Worm (Caenorhabditis elegans) whole organism, mixed stage, embryonic: ENCODE measurements around the gene C15F1.2.

ENCODE experiments used
- M03D4.4 ChIP-seq: sonication (generic microtip); optimal IDR thresholded peaks from 2 replicates; lab custom pipeline; 2017; ENCODE audit warnings: mild to moderate bottlenecking, missing genetic modification characterization, missing compliant biosample characterization
- bed-3 ChIP-seq: fragments of 200-800 bp; sonication (Bioruptor generic); optimal IDR thresholded peaks from 3 replicates; lab custom pipeline; 2018; ENCODE audit warnings: mild to moderate bottlenecking, missing genetic modification characterization, moderate library complexity, missing compliant biosample characterization
- blmp-1 ChIP-seq: fragments of 150-350 bp; optimal IDR thresholded peaks from 2 replicates; lab custom pipeline; 2014; ENCODE audit warnings: missing biosample characterization, missing genetic modification characterization
- ceh-39 ChIP-seq: fragments of 150-350 bp; optimal IDR thresholded peaks from 2 replicates; lab custom pipeline; 2014; ENCODE audit warnings: missing biosample characterization, missing genetic modification characterization
- ceh-43 ChIP-seq: fragments of 200-800 bp; sonication (Bioruptor generic); optimal IDR thresholded peaks from 2 replicates; lab custom pipeline; 2018; ENCODE audit warnings: mild to moderate bottlenecking, missing genetic modification characterization, moderate library complexity, missing compliant biosample characterization
- ceh-83 ChIP-seq: fragments of 200-800 bp; sonication (Bioruptor generic); optimal IDR thresholded peaks from 2 replicates; lab custom pipeline; 2018; ENCODE audit warnings: mild to moderate bottlenecking, missing genetic modification characterization, missing compliant biosample characterization
- ces-1 ChIP-seq: fragments of 150-350 bp; optimal IDR thresholded peaks from 2 replicates; lab custom pipeline; 2014; ENCODE audit warnings: missing biosample characterization, missing genetic modification reagents, missing genetic modification characterization
- cnd-1 ChIP-seq: fragments of 200-800 bp; sonication (Bioruptor generic); optimal IDR thresholded peaks from 2 replicates; lab custom pipeline; 2018; ENCODE audit warnings: mild to moderate bottlenecking, missing genetic modification characterization, missing compliant biosample characterization
- drap-1 ChIP-seq: fragments of 200-800 bp; sonication (Bioruptor generic); optimal IDR thresholded peaks from 3 replicates; lab custom pipeline; 2018; ENCODE audit warnings: mild to moderate bottlenecking, missing genetic modification characterization, missing compliant biosample characterization
- elt-1 ChIP-seq: sonication (generic microtip); optimal IDR thresholded peaks from 2 replicates; lab custom pipeline; 2017; ENCODE audit warnings: missing genetic modification characterization, mild to moderate bottlenecking, missing compliant biosample characterization, antibody characterized with exemption, moderate library complexity, borderline replicate concordance; ENCODE audit not compliant: insufficient read depth
- elt-3 ChIP-seq: fragments of 150-350 bp; optimal IDR thresholded peaks from 2 replicates; lab custom pipeline; 2014; ENCODE audit warnings: missing biosample characterization, missing genetic modification characterization
- flh-1 ChIP-seq: fragments of 200-800 bp; sonication (Bioruptor generic); optimal IDR thresholded peaks from 2 replicates; lab custom pipeline; 2018; ENCODE audit warnings: mild to moderate bottlenecking, missing genetic modification characterization, moderate library complexity, missing compliant biosample characterization
- ham-2 ChIP-seq: fragments of 200-800 bp; sonication (Bioruptor generic); optimal IDR thresholded peaks from 2 replicates; lab custom pipeline; 2018; ENCODE audit warnings: mild to moderate bottlenecking, missing genetic modification characterization, missing compliant biosample characterization
- hlh-1 ChIP-seq: fragments of 150-350 bp; optimal IDR thresholded peaks from 2 replicates; lab custom pipeline; 2014; ENCODE audit warnings: missing biosample characterization, missing genetic modification reagents, missing genetic modification characterization
- lin-13 ChIP-seq: fragments of 150-350 bp; optimal IDR thresholded peaks from 2 replicates; lab custom pipeline; 2014; ENCODE audit warnings: missing biosample characterization, missing genetic modification characterization
- lin-32 ChIP-seq: fragments of 200-800 bp; sonication (Bioruptor generic); optimal IDR thresholded peaks from 2 replicates; lab custom pipeline; 2018; ENCODE audit warnings: mild to moderate bottlenecking, missing genetic modification characterization, missing compliant biosample characterization
- lsy-2 ChIP-seq: fragments of 150-350 bp; optimal IDR thresholded peaks from 2 replicates; lab custom pipeline; 2014; ENCODE audit warnings: missing biosample characterization, missing genetic modification characterization
- mab-5 ChIP-seq: fragments of 150-350 bp; optimal IDR thresholded peaks from 2 replicates; lab custom pipeline; 2014; ENCODE audit warnings: missing biosample characterization, missing genetic modification characterization
- mep-1 ChIP-seq: fragments of 150-350 bp; optimal IDR thresholded peaks from 2 replicates; lab custom pipeline; 2017; ENCODE audit warnings: missing biosample characterization, missing genetic modification reagents, missing genetic modification characterization, inconsistent platforms
- mls-2 ChIP-seq: sonication (generic microtip); optimal IDR thresholded peaks from 2 replicates; lab custom pipeline; 2016; ENCODE audit warnings: mild to moderate bottlenecking, missing genetic modification characterization, moderate library complexity, missing compliant biosample characterization
- nhr-12 ChIP-seq: fragments of 150-350 bp; optimal IDR thresholded peaks from 2 replicates; lab custom pipeline; 2014; ENCODE audit warnings: missing biosample characterization, missing genetic modification characterization
- nhr-2 ChIP-seq: fragments of 150-350 bp; optimal IDR thresholded peaks from 2 replicates; lab custom pipeline; 2014; ENCODE audit warnings: missing biosample characterization, missing genetic modification characterization
- nhr-237 ChIP-seq: fragments of 150-350 bp; optimal IDR thresholded peaks from 2 replicates; lab custom pipeline; 2014; ENCODE audit warnings: missing biosample characterization, missing genetic modification characterization
- nhr-28 ChIP-seq: fragments of 150-350 bp; optimal IDR thresholded peaks from 2 replicates; lab custom pipeline; 2014; ENCODE audit warnings: missing biosample characterization, missing genetic modification characterization
- nhr-76 ChIP-seq: sonication (generic microtip); optimal IDR thresholded peaks from 2 replicates; lab custom pipeline; 2017; ENCODE audit warnings: missing biosample characterization, missing genetic modification characterization
- pha-4 ChIP-seq: fragments of 150-350 bp; optimal IDR thresholded peaks from 2 replicates; lab custom pipeline; 2018; ENCODE audit warnings: missing biosample characterization, missing genetic modification reagents, missing genetic modification characterization
- sem-2 ChIP-seq: fragments of 200-800 bp; sonication (Bioruptor generic); optimal IDR thresholded peaks from 2 replicates; lab custom pipeline; 2018; ENCODE audit warnings: mild to moderate bottlenecking, missing genetic modification characterization, missing compliant biosample characterization
- snpc-4 ChIP-seq: fragments of 150-350 bp; optimal IDR thresholded peaks from 2 replicates; lab custom pipeline; 2014; ENCODE audit warnings: missing biosample characterization, missing genetic modification characterization
- sptf-1 ChIP-seq: sonication (generic microtip); optimal IDR thresholded peaks from 2 replicates; lab custom pipeline; 2017; ENCODE audit warnings: mild to moderate bottlenecking, missing genetic modification characterization, moderate library complexity, missing compliant biosample characterization
- tbx-8 ChIP-seq: fragments of 200-800 bp; sonication (Bioruptor generic); optimal IDR thresholded peaks from 2 replicates; lab custom pipeline; 2018; ENCODE audit warnings: mild to moderate bottlenecking, missing genetic modification characterization, moderate library complexity, missing compliant biosample characterization
- unc-120 ChIP-seq: sonication (generic microtip); optimal IDR thresholded peaks from 2 replicates; lab custom pipeline; 2017; ENCODE audit warnings: missing genetic modification characterization, missing compliant biosample characterization; ENCODE audit not compliant: poor library complexity, severe bottlenecking
- unc-39 ChIP-seq: fragments of 150-350 bp; optimal IDR thresholded peaks from 2 replicates; lab custom pipeline; 2014; ENCODE audit warnings: missing biosample characterization, missing genetic modification characterization
- unc-62 ChIP-seq: fragments of 150-350 bp; optimal IDR thresholded peaks from 2 replicates; lab custom pipeline; 2014; ENCODE audit warnings: missing biosample characterization, missing genetic modification reagents, missing genetic modification characterization
- zip-8 ChIP-seq: fragments of 150-350 bp; optimal IDR thresholded peaks from 2 replicates; lab custom pipeline; 2014; ENCODE audit warnings: missing biosample characterization, missing genetic modification characterization
- ztf-11 ChIP-seq: fragments of 150-350 bp; optimal IDR thresholded peaks from 2 replicates; lab custom pipeline; 2014; ENCODE audit warnings: missing biosample characterization, missing genetic modification characterization

The C15F1.2 gene

ce11 chrII:6937057-6937456 lies 42.7 kb upstream of the C15F1.2 start:
- TF ChIP-seq lsy-2 (tag; lab: Kevin White, UChicago): no peak
- peak; percentile 55 for TF ChIP-seq pha-4 (tag; lab: Kevin White, UChicago)
- peak; percentile 3 for TF ChIP-seq ces-1 (GFP tag; lab: Kevin White, UChicago)
- TF ChIP-seq, all 35 proteins: peak for 2

- TF ChIP-seq sem-2 (GFP tag; lab: Kevin White, UChicago) (no peak), zip-8 (tag; lab: Kevin White, UChicago) (peak; percentile 34), mls-2 (tag; lab: Kevin White, UChicago) (peak; percentile 80), unc-120 (tag; lab: Kevin White, UChicago) (no peak), nhr-76 (no peak), M03D4.4 (tag; lab: Kevin White, UChicago) (no peak), hlh-1 (tag; lab: Kevin White, UChicago) (no peak), ztf-11 (no peak), nhr-2 (peak; percentile 97), lin-13 (no peak), flh-1 (GFP tag; lab: Kevin White, UChicago) (no peak), ceh-39 (tag; lab: Kevin White, UChicago) (no peak), nhr-237 (tag; lab: Kevin White, UChicago) (no peak), blmp-1 (tag; lab: Kevin White, UChicago) (no peak), ces-1 (GFP tag; lab: Kevin White, UChicago) (peak; percentile 65), lsy-2 (tag; lab: Kevin White, UChicago) (no peak), snpc-4 (tag; lab: Kevin White, UChicago) (no peak), nhr-12 (tag; lab: Kevin White, UChicago) (no peak), ceh-43 (GFP tag; lab: Kevin White, UChicago) (peak; percentile 79), cnd-1 (tag; lab: Kevin White, UChicago) (peak; percentile 60), elt-3 (no peak), mep-1 (tag; lab: Kevin White, UChicago) (no peak), tbx-8 (GFP tag; lab: Kevin White, UChicago) (no peak), drap-1 (no peak), unc-39 (tag; lab: Kevin White, UChicago) (peak; percentile 41), bed-3 (GFP tag; lab: Kevin White, UChicago) (no peak), sptf-1 (tag; lab: Kevin White, UChicago) (peak; percentile 40), lin-32 (no peak), mab-5 (no peak), unc-62 (GFP tag; lab: Kevin White, UChicago) (no peak), pha-4 (tag; lab: Kevin White, UChicago) (no peak), ceh-83 (GFP tag; lab: Kevin White, UChicago) (no peak), elt-1 (tag; lab: Kevin White, UChicago) (no peak), ham-2 (GFP tag; lab: Kevin White, UChicago) (peak; percentile 37), nhr-28 (no peak)
Measured at ce11 chrII:6939873-6940272, 39.9 kb upstream of the C15F1.2 start.

ce11 chrII:6940726-6941230 lies 39.0 kb upstream of the C15F1.2 start:
- TF ChIP-seq nhr-76 (no peak), ces-1 (GFP tag; lab: Kevin White, UChicago) (peak; percentile 80)

- TF ChIP-seq ces-1 (GFP tag; lab: Kevin White, UChicago): peak; percentile 90
- no peak for TF ChIP-seq ham-2 (GFP tag; lab: Kevin White, UChicago)
Measured at ce11 chrII:6941520-6941919, 38.2 kb upstream of the C15F1.2 start.
